Worm (Caenorhabditis elegans): Measurements from ENCODE around the gene nmur-2.

- TF ChIP-seq unc-120 (tag; optimal IDR thresholded peaks at IDR 0.05; ENCODE audit: poor library complexity, severe bottlenecking) = no peak
- no peak for TF ChIP-seq lin-32 (GFP tag; optimal IDR thresholded peaks at IDR 0.05)
These were observed 7.9 kb downstream of the nmur-2 start, which contains the start of gene srt-54 for ce11 chrII:116916-117315.
